Fruit fly (Drosophila melanogaster) whole organism, pupa: ENCODE results near the gene Pburs.

ENCODE experiments used
- CG10348 ChIP-seq: fragments of 200-800 bp; sonication (Bioruptor generic); IDR thresholded peaks from 2 replicates; pipeline ENCODE4 v1.3.6; 2022; ENCODE audit warnings: missing biosample characterization, missing genetic modification characterization
- CG12605 ChIP-seq: fragments of 200-800 bp; sonication (Bioruptor generic); IDR thresholded peaks from 2 replicates; pipeline ENCODE4 v1.3.6; 2022; ENCODE audit warnings: missing biosample characterization, missing genetic modification characterization
- CG13204 ChIP-seq: fragments of 200-800 bp; sonication (Bioruptor generic); optimal IDR thresholded peaks from 2 replicates; lab custom pipeline; 2018; ENCODE audit warnings: missing biosample characterization, mild to moderate bottlenecking, missing genetic modification characterization, moderate library complexity
- CG14655 ChIP-seq: fragments of 200-800 bp; sonication (Bioruptor generic); optimal IDR thresholded peaks from 3 replicates; lab custom pipeline; 2017; ENCODE audit warnings: mild to moderate bottlenecking, missing biosample characterization, missing genetic modification reagents, missing genetic modification characterization
- CG15710 ChIP-seq: fragments of 200-800 bp; sonication (Bioruptor generic); optimal IDR thresholded peaks from 2 replicates; lab custom pipeline; 2018; ENCODE audit warnings: missing biosample characterization, mild to moderate bottlenecking, missing genetic modification characterization, moderate library complexity
- CG17806 ChIP-seq: fragments of 200-800 bp; sonication (Bioruptor generic); optimal IDR thresholded peaks from 2 replicates; lab custom pipeline; 2018; ENCODE audit warnings: missing biosample characterization, mild to moderate bottlenecking, missing genetic modification characterization, moderate library complexity
- CG32121 ChIP-seq: fragments of 200-800 bp; sonication (Bioruptor generic); IDR thresholded peaks from 2 replicates; pipeline ENCODE4 v1.3.6; 2022; ENCODE audit warnings: missing biosample characterization, missing genetic modification characterization
- CG34367 ChIP-seq: fragments of 200-800 bp; sonication (Bioruptor generic); optimal IDR thresholded peaks from 2 replicates; lab custom pipeline; 2018; ENCODE audit warnings: missing biosample characterization, mild to moderate bottlenecking, missing genetic modification characterization
- CG4496 ChIP-seq: fragments of 200-800 bp; sonication (Bioruptor generic); IDR thresholded peaks from 3 replicates; pipeline ENCODE4 v1.3.6; 2022; ENCODE audit warnings: missing biosample characterization, missing genetic modification characterization
- CG8159 ChIP-seq: fragments of 200-800 bp; sonication (Bioruptor generic); optimal IDR thresholded peaks from 3 replicates; lab custom pipeline; 2018; ENCODE audit warnings: missing biosample characterization, mild to moderate bottlenecking, missing genetic modification characterization, moderate library complexity
- CG8301 ChIP-seq: fragments of 200-800 bp; sonication (Bioruptor generic); optimal IDR thresholded peaks from 2 replicates; lab custom pipeline; 2018; ENCODE audit warnings: missing biosample characterization, mild to moderate bottlenecking, missing genetic modification characterization
- CG9948 ChIP-seq: fragments of 200-800 bp; sonication (Bioruptor generic); optimal IDR thresholded peaks from 2 replicates; lab custom pipeline; 2018; ENCODE audit warnings: missing biosample characterization, mild to moderate bottlenecking, missing genetic modification characterization, moderate library complexity
- D1 ChIP-seq: fragments of 200-800 bp; sonication (Bioruptor generic); optimal IDR thresholded peaks from 2 replicates; lab custom pipeline; 2018; ENCODE audit warnings: missing biosample characterization, mild to moderate bottlenecking, missing genetic modification characterization, moderate library complexity
- EcR ChIP-seq: fragments of 200-800 bp; sonication (Bioruptor generic); optimal IDR thresholded peaks from 3 replicates; lab custom pipeline; 2019; ENCODE audit warnings: missing biosample characterization, missing genetic modification characterization, mild to moderate bottlenecking, moderate library complexity, missing genetic modification reagents
- Ets98B ChIP-seq: fragments of 200-800 bp; sonication (Bioruptor generic); IDR thresholded peaks from 2 replicates; pipeline ENCODE4 v1.3.6; 2022; ENCODE audit warnings: missing biosample characterization, missing genetic modification characterization
- Pif1A ChIP-seq: fragments of 200-800 bp; sonication (Bioruptor generic); optimal IDR thresholded peaks from 3 replicates; lab custom pipeline; 2016; ENCODE audit warnings: missing biosample characterization, missing genetic modification characterization
- Pif1B ChIP-seq: fragments of 200-800 bp; sonication (Bioruptor generic); optimal IDR thresholded peaks from 3 replicates; lab custom pipeline; 2016; ENCODE audit warnings: missing biosample characterization, missing genetic modification characterization
- Snoo ChIP-seq: fragments of 200-800 bp; sonication (Bioruptor generic); optimal IDR thresholded peaks from 3 replicates; lab custom pipeline; 2017; ENCODE audit warnings: missing biosample characterization, mild to moderate bottlenecking, missing genetic modification characterization, inconsistent platforms
- fd96Ca ChIP-seq: fragments of 200-800 bp; sonication (Bioruptor generic); IDR thresholded peaks from 3 replicates; pipeline ENCODE4 v1.3.6; 2022; ENCODE audit warnings: missing biosample characterization, missing genetic modification characterization
- gl ChIP-seq: fragments of 200-800 bp; sonication (Bioruptor generic); optimal IDR thresholded peaks from 2 replicates; lab custom pipeline; 2018; ENCODE audit warnings: missing biosample characterization, mild to moderate bottlenecking, missing genetic modification characterization
- rn ChIP-seq: fragments of 200-800 bp; sonication (Bioruptor generic); IDR thresholded peaks from 2 replicates; pipeline ENCODE4 v1.3.6; 2022; ENCODE audit warnings: missing biosample characterization, missing genetic modification characterization

Gene Pburs

DNA sequence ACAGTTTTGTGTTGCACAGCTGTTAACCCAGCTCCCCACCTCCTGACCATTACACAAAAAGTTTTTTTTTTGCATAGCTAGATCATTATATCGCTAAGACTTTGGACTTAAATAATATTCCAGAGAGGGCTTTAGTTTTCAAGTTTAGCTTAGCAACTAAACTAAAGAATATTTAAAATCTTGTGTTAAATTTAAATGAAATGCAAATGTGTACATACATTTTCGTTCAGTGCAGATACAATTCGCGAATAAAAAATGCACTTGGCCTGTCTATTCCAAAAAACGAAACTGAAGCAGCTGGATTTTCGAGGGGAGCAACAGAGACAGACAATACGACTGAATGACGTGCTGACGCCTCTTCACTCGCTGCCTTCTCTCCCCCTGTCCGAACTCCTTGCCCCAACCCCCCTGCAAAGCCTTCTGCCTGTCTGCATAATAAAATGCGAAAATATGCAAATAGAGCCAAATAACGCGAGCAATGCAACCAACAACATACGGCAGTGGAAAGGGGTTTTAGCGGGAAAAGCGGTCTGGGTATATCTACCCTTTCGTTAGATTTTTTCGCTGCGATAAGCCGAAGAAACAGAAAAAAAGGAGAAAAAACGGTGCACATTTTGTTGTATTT lies 15.4 kb downstream of the Pburs start:
- peak; percentile 68; the same call in 2 of the 3 replicates for TF ChIP-seq CG4496 (GFP tag; lab: Robert Waterston, UW)
- TF ChIP-seq Pif1A, result peak; percentile 17
- peak; percentile 38 for TF ChIP-seq CG14655
- no peak for TF ChIP-seq CG32121 (GFP tag; lab: Robert Waterston, UW)
- peak; percentile 31 for TF ChIP-seq CG17806 (tag; lab: Kevin White, UChicago)
- TF ChIP-seq CG34367 (tag; lab: Kevin White, UChicago), result no peak
- 0 out of 2 replicates have a peak, but pooled peaks have one; percentile 14 for TF ChIP-seq rn (GFP tag; lab: Robert Waterston, UW)

DNA sequence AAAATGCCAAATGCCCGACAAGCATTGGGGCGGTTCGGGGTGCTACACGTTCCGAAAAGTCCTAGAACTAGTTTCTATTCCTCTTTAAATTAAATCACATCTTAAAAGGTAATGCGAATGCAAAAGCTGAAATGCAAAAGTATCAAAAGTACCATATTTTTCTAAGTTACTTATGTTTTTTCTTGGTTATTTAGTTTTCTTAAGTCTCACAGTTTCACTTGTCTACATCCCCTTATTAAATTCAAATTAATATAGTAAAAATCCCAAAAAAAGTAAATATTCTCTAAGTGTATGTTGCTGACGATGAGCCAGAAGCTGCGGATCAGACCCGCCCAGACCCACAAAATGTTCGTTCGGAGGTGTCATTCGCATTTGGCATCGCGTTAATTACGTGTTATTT lies 16.5 kb downstream of the Pburs start:
- TF ChIP-seq Snoo (tag; lab: Kevin White, UChicago) (peak; percentile 27), gl (tag; lab: Kevin White, UChicago) (no peak), CG9948 (tag; lab: Kevin White, UChicago) (peak; percentile 18), CG8159 (tag; lab: Kevin White, UChicago) (peak; percentile 64), CG8301 (tag; lab: Kevin White, UChicago) (peak; percentile 41), rn (GFP tag; lab: Robert Waterston, UW) (no peak), CG14655 (peak; percentile 55), CG12605 (GFP tag; lab: Robert Waterston, UW) (no peak), Pif1B (GFP tag; lab: Kevin White, UChicago) (no peak), fd96Ca (GFP tag; lab: Robert Waterston, UW) (no peak), Pif1A (no peak), CG34367 (tag; lab: Kevin White, UChicago) (no peak), CG13204 (no peak), D1 (tag; lab: Kevin White, UChicago) (no peak), Ets98B (GFP tag; lab: Robert Waterston, UW) (no peak), CG32121 (GFP tag; lab: Robert Waterston, UW) (peak; percentile 8; the same call in 1 of the 2 replicates), CG4496 (GFP tag; lab: Robert Waterston, UW) (no peak), EcR (no peak), CG15710 (tag; lab: Kevin White, UChicago) (peak; percentile 1), CG10348 (no peak), CG17806 (tag; lab: Kevin White, UChicago) (peak; percentile 36)

DNA sequence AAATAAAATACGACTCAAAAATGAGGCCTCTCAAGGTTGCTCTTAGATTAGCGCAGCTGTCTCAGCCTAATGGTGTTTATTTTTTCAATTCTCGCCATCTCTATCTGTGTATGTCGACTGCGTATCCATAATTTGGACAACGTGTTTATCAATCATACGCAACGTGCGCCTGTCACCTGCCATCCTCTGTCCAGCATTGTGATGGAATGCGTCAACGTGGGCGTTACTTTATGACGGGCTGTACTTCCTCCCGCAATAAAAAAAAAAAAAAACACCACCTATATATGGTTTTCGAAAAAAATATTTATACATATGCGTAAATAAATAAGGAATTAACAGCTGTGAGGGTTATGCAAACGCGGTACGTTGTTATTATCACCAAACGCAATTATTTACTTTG lies 17.8 kb downstream of the Pburs start:
- TF ChIP-seq CG9948 (tag; lab: Kevin White, UChicago) (no peak), CG10348 (no peak), CG15710 (tag; lab: Kevin White, UChicago) (no peak), rn (GFP tag; lab: Robert Waterston, UW) (no peak), CG8159 (tag; lab: Kevin White, UChicago) (no peak), CG34367 (tag; lab: Kevin White, UChicago) (no peak), CG8301 (tag; lab: Kevin White, UChicago) (no peak), CG32121 (GFP tag; lab: Robert Waterston, UW) (no peak), Ets98B (GFP tag; lab: Robert Waterston, UW) (no peak), Pif1A (no peak), CG14655 (no peak), EcR (no peak), CG17806 (tag; lab: Kevin White, UChicago) (no peak), CG4496 (GFP tag; lab: Robert Waterston, UW) (no peak), CG12605 (GFP tag; lab: Robert Waterston, UW) (no peak), gl (tag; lab: Kevin White, UChicago) (no peak), D1 (tag; lab: Kevin White, UChicago) (no peak), CG13204 (no peak)

DNA sequence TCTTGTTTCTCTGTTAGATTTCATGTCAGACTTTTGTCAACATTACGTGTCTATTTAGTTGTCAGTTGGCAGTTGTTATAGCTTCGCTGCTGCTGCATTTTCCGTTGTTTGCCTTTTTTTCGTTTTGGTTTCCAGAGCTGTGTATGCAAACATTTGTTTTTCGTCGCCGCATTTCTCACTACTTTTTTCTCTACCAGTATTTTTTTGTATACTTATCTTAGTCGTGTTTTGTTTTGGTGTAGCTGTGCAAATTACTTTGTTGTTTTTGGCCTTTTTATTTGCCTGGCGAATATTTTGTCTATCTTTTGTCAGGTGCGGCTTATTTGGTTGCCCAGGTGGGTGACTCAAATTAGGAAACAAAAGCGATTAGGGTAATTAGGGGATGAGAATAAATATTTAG lies 18.6 kb downstream of the Pburs start:
- TF ChIP-seq CG13204 (no peak), Ets98B (GFP tag; lab: Robert Waterston, UW) (no peak), EcR (no peak), CG17806 (tag; lab: Kevin White, UChicago) (no peak), CG4496 (GFP tag; lab: Robert Waterston, UW) (no peak), Pif1B (GFP tag; lab: Kevin White, UChicago) (no peak), gl (tag; lab: Kevin White, UChicago) (no peak), CG34367 (tag; lab: Kevin White, UChicago) (no peak), CG32121 (GFP tag; lab: Robert Waterston, UW) (no peak), CG10348 (no peak), CG12605 (GFP tag; lab: Robert Waterston, UW) (no peak), Pif1A (no peak), fd96Ca (GFP tag; lab: Robert Waterston, UW) (no peak), CG15710 (tag; lab: Kevin White, UChicago) (no peak), CG8301 (tag; lab: Kevin White, UChicago) (no peak), CG8159 (tag; lab: Kevin White, UChicago) (no peak), D1 (tag; lab: Kevin White, UChicago) (no peak)

DNA sequence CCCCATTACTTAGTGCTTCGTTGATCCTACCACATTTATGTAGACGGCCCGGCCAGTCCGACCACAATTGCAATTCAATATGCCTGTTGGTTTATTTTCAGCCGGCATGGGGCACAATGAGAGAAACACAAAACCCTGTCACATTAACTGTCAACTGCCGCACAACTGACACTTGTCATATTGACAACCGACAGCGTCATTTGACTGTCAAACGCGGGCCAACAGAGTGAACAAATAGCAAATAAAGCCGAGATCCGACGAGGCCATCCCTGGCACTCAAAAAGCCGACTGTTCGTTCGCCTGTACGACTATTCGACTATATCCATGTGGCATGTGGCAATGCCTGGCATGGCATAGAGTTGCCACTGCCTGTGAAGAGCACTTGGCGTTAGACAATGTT lies 19.2 kb downstream of the Pburs start:
- TF ChIP-seq D1 (tag; lab: Kevin White, UChicago), result no peak

DNA sequence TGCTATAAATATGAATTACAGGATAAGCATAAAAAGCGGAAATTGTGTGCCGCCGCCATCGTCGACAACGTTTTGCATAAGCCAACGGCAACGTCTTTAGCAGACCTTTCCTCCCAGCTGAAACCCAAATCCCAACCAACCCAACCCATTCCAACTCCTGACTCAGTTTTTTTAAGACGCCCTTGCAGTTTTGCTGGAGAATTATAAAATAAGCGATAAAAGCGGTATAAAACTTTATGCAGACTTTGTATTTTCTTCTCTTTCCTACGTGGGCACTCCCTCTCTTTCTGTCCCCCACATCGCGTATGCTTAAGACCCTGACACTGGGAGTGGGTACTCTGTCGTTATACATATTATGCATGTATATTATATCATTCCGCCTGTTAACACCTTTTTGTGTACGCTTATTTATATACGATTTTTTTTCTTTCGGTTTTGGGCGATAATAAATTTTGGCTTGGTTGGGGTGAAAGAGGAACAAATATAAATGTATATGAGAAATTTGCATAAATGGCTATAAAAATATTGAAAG lies 20.0 kb downstream of the Pburs start:
- no peak for TF ChIP-seq CG32121 (GFP tag; lab: Robert Waterston, UW)
- TF ChIP-seq CG10348, result no peak
- TF ChIP-seq CG8159 (tag; lab: Kevin White, UChicago), result no peak
- TF ChIP-seq CG12605 (GFP tag; lab: Robert Waterston, UW), result no peak
- TF ChIP-seq CG9948 (tag; lab: Kevin White, UChicago), result no peak
- no peak for TF ChIP-seq CG8301 (tag; lab: Kevin White, UChicago)
- no peak for TF ChIP-seq CG14655
- no peak for TF ChIP-seq CG13204
- TF ChIP-seq EcR, result no peak
- TF ChIP-seq gl (tag; lab: Kevin White, UChicago), result no peak
- TF ChIP-seq D1 (tag; lab: Kevin White, UChicago), result no peak
- no peak for TF ChIP-seq fd96Ca (GFP tag; lab: Robert Waterston, UW)
- TF ChIP-seq CG17806 (tag; lab: Kevin White, UChicago), result no peak
